Fruit fly (Drosophila melanogaster): ENCODE measurements around the gene CG6023.

- TF ChIP-seq Gug (GFP tag; IDR thresholded peaks at IDR 0.05) (no peak), fd85E (GFP tag; optimal IDR thresholded peaks at IDR 0.05) (no peak), CG9139 (GFP tag; optimal IDR thresholded peaks at IDR 0.05) (peak; percentile 21), CG6854 (GFP tag; optimal IDR thresholded peaks at IDR 0.05) (no peak), OdsH (GFP tag; optimal IDR thresholded peaks at IDR 0.05) (no peak), Eip93F (GFP tag; optimal IDR thresholded peaks at IDR 0.05) (no peak), CG15336 (GFP tag; IDR thresholded peaks at IDR 0.05) (0 out of 2 replicates have a peak, but pooled peaks have one; percentile 8), Lpt (GFP tag; optimal IDR thresholded peaks at IDR 0.05) (no peak), Sox14 (GFP tag; optimal IDR thresholded peaks at IDR 0.05) (no peak)
These were observed 44.3 kb downstream of the CG6023 start, which contains the start of gene upd3 for dm6 chrX:18276485-18277321.

All from whole organism, prepupa.